Fruit fly (Drosophila melanogaster) whole organism, embryonic: ENCODE results near the gene Pi4KIIalpha.

Experiments used
- Asciz ChIP-seq: fragments of 200-800 bp; sonication (Bioruptor generic); optimal IDR thresholded peaks from 2 replicates; lab custom pipeline; 2017; ENCODE audit warnings: missing biosample characterization, mild to moderate bottlenecking, missing genetic modification characterization, missing genetic modification reagents
- Atf-2 ChIP-seq: fragments of 200-800 bp; sonication (Bioruptor generic); optimal IDR thresholded peaks from 2 replicates; lab custom pipeline; 2016; ENCODE audit warnings: missing biosample characterization, missing genetic modification characterization
- BEAF-32 ChIP-seq: fragments of 200-800 bp; sonication (Bioruptor generic); optimal IDR thresholded peaks from 3 replicates; lab custom pipeline; 2017; ENCODE audit warnings: missing biosample characterization, missing genetic modification characterization, mild to moderate bottlenecking, moderate library complexity, missing genetic modification reagents
- CG10321 ChIP-seq: fragments of 200-800 bp; sonication (Bioruptor generic); IDR thresholded peaks from 2 replicates; pipeline ENCODE4 v1.3.6; 2022; ENCODE audit warnings: missing biosample characterization, missing genetic modification characterization
- CG1233 ChIP-seq: fragments of 200-800 bp; sonication (Bioruptor generic); optimal IDR thresholded peaks from 4 replicates; lab custom pipeline; 2018; ENCODE audit warnings: missing biosample characterization, mild to moderate bottlenecking, missing genetic modification characterization
- CG13296 ChIP-seq: fragments of 200-800 bp; sonication (Bioruptor generic); optimal IDR thresholded peaks from 3 replicates; lab custom pipeline; 2018; ENCODE audit warnings: missing biosample characterization, mild to moderate bottlenecking, missing genetic modification characterization
- CG14050 ChIP-seq: fragments of 200-800 bp; sonication (Bioruptor generic); IDR thresholded peaks from 3 replicates; pipeline ENCODE4 v1.3.6; 2022; ENCODE audit warnings: missing biosample characterization, missing genetic modification characterization
- CG14710 ChIP-seq: fragments of 200-800 bp; sonication (Bioruptor generic); optimal IDR thresholded peaks from 3 replicates; lab custom pipeline; 2019; ENCODE audit warnings: missing biosample characterization, mild to moderate bottlenecking, missing genetic modification characterization, moderate library complexity
- CG15073 ChIP-seq: fragments of 200-800 bp; sonication (Bioruptor generic); optimal IDR thresholded peaks from 2 replicates; lab custom pipeline; 2016; ENCODE audit warnings: missing biosample characterization, missing genetic modification characterization
- CG15514 ChIP-seq: fragments of 200-800 bp; sonication (Bioruptor generic); optimal IDR thresholded peaks from 3 replicates; lab custom pipeline; 2017; ENCODE audit warnings: missing biosample characterization, missing genetic modification characterization, mild to moderate bottlenecking, moderate library complexity, missing genetic modification reagents
- CG16813 ChIP-seq: fragments of 200-800 bp; sonication (Bioruptor generic); IDR thresholded peaks from 3 replicates; pipeline ENCODE4 v1.3.6; 2022; ENCODE audit warnings: missing biosample characterization, missing genetic modification characterization; ENCODE audit not compliant: partially characterized antibody
- CG17359 ChIP-seq: fragments of 200-800 bp; sonication (Bioruptor generic); optimal IDR thresholded peaks from 3 replicates; lab custom pipeline; 2018; ENCODE audit warnings: missing biosample characterization, mild to moderate bottlenecking, missing genetic modification characterization, moderate library complexity
- CG18476 ChIP-seq: fragments of 200-800 bp; sonication (Bioruptor generic); optimal IDR thresholded peaks from 2 replicates; lab custom pipeline; 2016; ENCODE audit warnings: missing biosample characterization, mild to moderate bottlenecking, missing genetic modification characterization
- CG18619 ChIP-seq: fragments of 200-800 bp; sonication (Bioruptor generic); optimal IDR thresholded peaks from 3 replicates; lab custom pipeline; 2017; ENCODE audit warnings: missing biosample characterization, mild to moderate bottlenecking, missing genetic modification characterization
- CG31224 ChIP-seq: fragments of 200-800 bp; sonication (Bioruptor generic); IDR thresholded peaks from 2 replicates; pipeline ENCODE4 v1.3.6; 2022; ENCODE audit warnings: missing biosample characterization, missing genetic modification characterization
- CG4360 ChIP-seq: fragments of 200-800 bp; sonication (Bioruptor generic); IDR thresholded peaks from 2 replicates; pipeline ENCODE4 v1.3.6; 2022; ENCODE audit warnings: missing biosample characterization, missing genetic modification characterization
- CG6791 ChIP-seq: fragments of 200-800 bp; sonication (Bioruptor generic); IDR thresholded peaks from 3 replicates; pipeline ENCODE4 v1.3.6; 2022; ENCODE audit warnings: missing biosample characterization, missing genetic modification characterization; ENCODE audit not compliant: partially characterized antibody
- CHES-1-like ChIP-seq: fragments of 200-800 bp; sonication (Bioruptor generic); optimal IDR thresholded peaks from 2 replicates; lab custom pipeline; 2016; ENCODE audit warnings: missing biosample characterization, missing genetic modification characterization
- CkIIα-i1 ChIP-seq: fragments of 200-800 bp; sonication (Bioruptor generic); IDR thresholded peaks from 2 replicates; pipeline ENCODE4 v1.3.6; 2022; ENCODE audit warnings: missing biosample characterization, missing genetic modification characterization
- Dip3 ChIP-seq: fragments of 200-800 bp; sonication (Bioruptor generic); optimal IDR thresholded peaks from 3 replicates; lab custom pipeline; 2016; ENCODE audit warnings: missing biosample characterization, missing genetic modification characterization
- Doc2 ChIP-seq: fragments of 200-800 bp; sonication (Bioruptor generic); IDR thresholded peaks from 2 replicates; pipeline ENCODE4 v1.3.6; 2022; ENCODE audit warnings: missing biosample characterization, missing genetic modification characterization
- Lhr ChIP-seq: fragments of 200-800 bp; sonication (Bioruptor generic); optimal IDR thresholded peaks from 3 replicates; lab custom pipeline; 2017; ENCODE audit warnings: mild to moderate bottlenecking, missing biosample characterization, missing genetic modification reagents, missing genetic modification characterization
- MESR4 ChIP-seq: fragments of 200-800 bp; sonication (Bioruptor generic); optimal IDR thresholded peaks from 2 replicates; lab custom pipeline; 2018; ENCODE audit warnings: missing biosample characterization, mild to moderate bottlenecking, missing genetic modification characterization, moderate library complexity
- Meics ChIP-seq: fragments of 200-800 bp; sonication (Bioruptor generic); optimal IDR thresholded peaks from 2 replicates; lab custom pipeline; 2017; ENCODE audit warnings: missing biosample characterization, mild to moderate bottlenecking, missing genetic modification characterization
- Neu2 ChIP-seq: fragments of 200-800 bp; sonication (Bioruptor generic); optimal IDR thresholded peaks from 3 replicates; lab custom pipeline; 2016; ENCODE audit warnings: missing biosample characterization, missing genetic modification characterization, borderline replicate concordance
- PHDP ChIP-seq: fragments of 200-800 bp; sonication (Bioruptor generic); optimal IDR thresholded peaks from 3 replicates; lab custom pipeline; 2018; ENCODE audit warnings: missing biosample characterization, mild to moderate bottlenecking, missing genetic modification characterization, moderate library complexity
- Scr ChIP-seq: fragments of 200-800 bp; sonication (Bioruptor generic); IDR thresholded peaks from 2 replicates; pipeline ENCODE4 v1.3.6; 2022; ENCODE audit warnings: missing biosample characterization, missing genetic modification characterization; ENCODE audit not compliant: partially characterized antibody
- Side ChIP-seq: fragments of 200-800 bp; sonication (Bioruptor generic); optimal IDR thresholded peaks from 2 replicates; lab custom pipeline; 2016; ENCODE audit warnings: missing biosample characterization, missing genetic modification characterization
- Sox102F ChIP-seq: fragments of 200-800 bp; sonication (Bioruptor generic); optimal IDR thresholded peaks from 2 replicates; lab custom pipeline; 2018; ENCODE audit warnings: missing biosample characterization, mild to moderate bottlenecking, missing genetic modification characterization, moderate library complexity
- Spps ChIP-seq: fragments of 200-800 bp; sonication (Bioruptor generic); optimal IDR thresholded peaks from 2 replicates; lab custom pipeline; 2018; ENCODE audit warnings: missing biosample characterization, mild to moderate bottlenecking, missing genetic modification characterization
- Xrp1 ChIP-seq: fragments of 200-800 bp; sonication (Bioruptor generic); IDR thresholded peaks from 2 replicates; pipeline ENCODE4 v1.3.6; 2022; ENCODE audit warnings: missing biosample characterization, missing genetic modification characterization
- croc ChIP-seq: fragments of 200-800 bp; sonication (Bioruptor generic); conservative IDR thresholded peaks from 3 replicates; pipeline ENCODE4 v1.3.6; 2022; ENCODE audit warnings: missing biosample characterization, missing genetic modification characterization
- da ChIP-seq: fragments of 200-800 bp; sonication (Bioruptor generic); optimal IDR thresholded peaks from 2 replicates; lab custom pipeline; 2016; ENCODE audit warnings: missing biosample characterization, missing genetic modification characterization
- dpn ChIP-seq, 2 experiments: fragments of 200-800 bp; sonication (Bioruptor generic); optimal IDR thresholded peaks; 3 replicates each; lab custom pipeline; 2016; ENCODE audit warnings: missing biosample characterization in 2 of 2, missing genetic modification characterization in 2 of 2
- dysf ChIP-seq: fragments of 200-800 bp; sonication (Bioruptor generic); IDR thresholded peaks from 3 replicates; pipeline ENCODE4 v1.3.6; 2022; ENCODE audit warnings: missing biosample characterization, missing genetic modification characterization
- eve ChIP-seq, 2 experiments: fragments of >200 bp; optimal IDR thresholded peaks; 2 replicates each; lab custom pipeline; 2017; ENCODE audit warnings: missing biosample characterization in 2 of 2, missing genetic modification characterization in 2 of 2
- fd102C ChIP-seq: fragments of 200-800 bp; sonication (Bioruptor generic); optimal IDR thresholded peaks from 2 replicates; lab custom pipeline; 2018; ENCODE audit warnings: missing biosample characterization, mild to moderate bottlenecking, missing genetic modification characterization, moderate library complexity
- grn ChIP-seq: fragments of 200-800 bp; sonication (Bioruptor generic); optimal IDR thresholded peaks from 3 replicates; lab custom pipeline; 2017; ENCODE audit warnings: missing biosample characterization, missing genetic modification characterization
- gsb-n ChIP-seq: fragments of 200-800 bp; sonication (Bioruptor generic); optimal IDR thresholded peaks from 3 replicates; lab custom pipeline; 2018; ENCODE audit warnings: missing biosample characterization, mild to moderate bottlenecking, missing genetic modification characterization
- h ChIP-seq: fragments of >200 bp; optimal IDR thresholded peaks from 2 replicates; lab custom pipeline; 2017
- kay ChIP-seq: fragments of 200-800 bp; sonication (Bioruptor generic); optimal IDR thresholded peaks from 2 replicates; lab custom pipeline; 2016; ENCODE audit warnings: missing biosample characterization, missing genetic modification characterization
- lilli ChIP-seq: fragments of 200-800 bp; sonication (Bioruptor generic); optimal IDR thresholded peaks from 3 replicates; lab custom pipeline; 2016; ENCODE audit warnings: missing biosample characterization, missing genetic modification characterization
- lola ChIP-seq, 3 experiments: fragments of >200 bp in 2 of 3; fragments of 200-800 bp in 1 of 3; sonication (Bioruptor generic) in 1 of 3; optimal IDR thresholded peaks; 2 replicates each; lab custom pipeline; 2017 to 2019; ENCODE audit warnings: missing biosample characterization in 3 of 3, missing genetic modification characterization in 3 of 3, mild to moderate bottlenecking in 1 of 3, moderate library complexity in 1 of 3
- luna ChIP-seq: fragments of 200-800 bp; sonication (Bioruptor generic); optimal IDR thresholded peaks from 2 replicates; lab custom pipeline; 2016; ENCODE audit warnings: missing biosample characterization, missing genetic modification characterization
- pros ChIP-seq: fragments of 200-800 bp; sonication (Bioruptor generic); optimal IDR thresholded peaks from 3 replicates; lab custom pipeline; 2019; ENCODE audit warnings: missing biosample characterization, mild to moderate bottlenecking, missing genetic modification characterization, moderate library complexity
- pum ChIP-seq: fragments of 200-800 bp; sonication (Bioruptor generic); optimal IDR thresholded peaks from 2 replicates; lab custom pipeline; 2016; ENCODE audit warnings: missing biosample characterization, missing genetic modification characterization
- scrt ChIP-seq: fragments of 200-800 bp; sonication (Bioruptor generic); optimal IDR thresholded peaks from 2 replicates; lab custom pipeline; 2018; ENCODE audit warnings: missing biosample characterization, mild to moderate bottlenecking, missing genetic modification characterization, moderate library complexity
- tll ChIP-seq, 2 experiments: fragments of 200-800 bp in 1 of 2; fragments of >200 bp in 1 of 2; sonication (Bioruptor generic) in 1 of 2; optimal IDR thresholded peaks; 2 replicates each; lab custom pipeline; 2017 to 2019; ENCODE audit warnings: missing biosample characterization in 2 of 2, missing genetic modification characterization in 2 of 2, mild to moderate bottlenecking in 1 of 2, moderate library complexity in 1 of 2
- trem ChIP-seq: fragments of 200-800 bp; optimal IDR thresholded peaks from 3 replicates; lab custom pipeline; 2019; ENCODE audit warnings: missing biosample characterization, mild to moderate bottlenecking, missing genetic modification characterization, moderate library complexity
- zen2 ChIP-seq: fragments of 200-800 bp; sonication (Bioruptor generic); IDR thresholded peaks from 3 replicates; pipeline ENCODE4 v1.3.6; 2022; ENCODE audit warnings: missing biosample characterization, missing genetic modification characterization; ENCODE audit not compliant: partially characterized antibody

Pi4KIIalpha gene

dm6 chr3R:5606477-5606876 lies 43.0 kb upstream of the Pi4KIIalpha start, which contains the start of gene asl (continued):
- peak; percentile 58 for TF ChIP-seq MESR4 (GFP tag; lab: Kevin White, UChicago)
- peak; percentile 57; the same call in 1 of the 3 replicates for TF ChIP-seq CG6791 (GFP tag; lab: Robert Waterston, UW)
- TF ChIP-seq CG4360 (GFP tag; lab: Robert Waterston, UW) = no peak
- TF ChIP-seq Xrp1 = peak; percentile 56
- TF ChIP-seq Atf-2 (GFP tag; lab: Kevin White, UChicago) = peak; percentile 32
- peak; percentile 42; the same call in 1 of the 2 replicates for TF ChIP-seq CG31224 (GFP tag; lab: Robert Waterston, UW)
- TF ChIP-seq luna (GFP tag; lab: Kevin White, UChicago) = no peak
- TF ChIP-seq CG16813 (GFP tag; lab: Robert Waterston, UW) = peak; percentile 39; the same call in 1 of the 3 replicates
- TF ChIP-seq Scr (GFP tag; lab: Robert Waterston, UW) = 0 out of 2 replicates have a peak, but pooled peaks have one; percentile 20
- TF ChIP-seq CG14710 (tag; lab: Kevin White, UChicago) = peak; percentile 88
- peak; percentile 23 for TF ChIP-seq Side (GFP tag; lab: Kevin White, UChicago)
- TF ChIP-seq gsb-n = no peak
- TF ChIP-seq Sox102F = no peak
- peak; percentile 58 for TF ChIP-seq CHES-1-like (GFP tag; lab: Kevin White, UChicago)
- TF ChIP-seq Doc2 (GFP tag; lab: Robert Waterston, UW) = no peak
- peak; percentile 63 for TF ChIP-seq PHDP (tag; lab: Kevin White, UChicago)
- peak; percentile 62 for TF ChIP-seq Meics
- TF ChIP-seq CG18619 (GFP tag; lab: Kevin White, UChicago) = peak; percentile 56
- no peak for TF ChIP-seq Neu2 (GFP tag; lab: Kevin White, UChicago)
- no peak for TF ChIP-seq zen2 (GFP tag; lab: Robert Waterston, UW)
- peak; percentile 49 for TF ChIP-seq CG1233
- peak; percentile 70 for TF ChIP-seq CG17359 (tag; lab: Kevin White, UChicago)
- TF ChIP-seq CG15073 = no peak
- TF ChIP-seq lola (GFP tag; optimal IDR thresholded peaks at IDR 0.05; lab: Kevin White, UChicago) = peak in 2 of 3 experiments; percentile 71 to 98
- peak; percentile 76 for TF ChIP-seq lilli (GFP tag; lab: Kevin White, UChicago)
- peak; percentile 36 for TF ChIP-seq Asciz
- peak; percentile 82 for TF ChIP-seq trem (tag; lab: Kevin White, UChicago)
- TF ChIP-seq tll (GFP tag; optimal IDR thresholded peaks at IDR 0.05; lab: Kevin White, UChicago) = no peak
- no peak for TF ChIP-seq eve (GFP tag; optimal IDR thresholded peaks at IDR 0.05; lab: Kevin White, UChicago)
- no peak for TF ChIP-seq da
- peak; percentile 37; the same call in 1 of the 3 replicates for TF ChIP-seq CG14050
- no peak for TF ChIP-seq scrt
- no peak for TF ChIP-seq CkIIα-i1 (GFP tag; lab: Robert Waterston, UW)
- peak; percentile 53 for TF ChIP-seq BEAF-32 (GFP tag; lab: Kevin White, UChicago)
- TF ChIP-seq h (lab: Kevin White, UChicago) = no peak
- no peak for TF ChIP-seq grn
- no peak for TF ChIP-seq kay (GFP tag; lab: Kevin White, UChicago)
- TF ChIP-seq fd102C (GFP tag; lab: Kevin White, UChicago) = peak; percentile 35
- TF ChIP-seq Lhr (GFP tag; lab: Kevin White, UChicago) = peak; percentile 59
- TF ChIP-seq Spps (tag; lab: Kevin White, UChicago) = peak; percentile 26
- TF ChIP-seq CG10321 (GFP tag; lab: Robert Waterston, UW) = no peak
- TF ChIP-seq CG13296 (GFP tag; lab: Kevin White, UChicago) = peak; percentile 52
- peak; percentile 56 to 65 for TF ChIP-seq dpn (GFP tag; optimal IDR thresholded peaks at IDR 0.05; lab: Kevin White, UChicago)
- peak; percentile 50 for TF ChIP-seq CG18476 (GFP tag; lab: Kevin White, UChicago)
- TF ChIP-seq Dip3 = peak; percentile 73
- peak; percentile 71 for TF ChIP-seq CG15514
- TF ChIP-seq dysf = peak; percentile 76
- TF ChIP-seq pros (GFP tag; lab: Kevin White, UChicago) = no peak
- peak; percentile 18; the same call in 1 of the 3 replicates for TF ChIP-seq croc
- TF ChIP-seq pum = peak; percentile 33
